Fruit fly (Drosophila melanogaster): ENCODE results near the gene Mtr3.

Mtr3 gene

DNA sequence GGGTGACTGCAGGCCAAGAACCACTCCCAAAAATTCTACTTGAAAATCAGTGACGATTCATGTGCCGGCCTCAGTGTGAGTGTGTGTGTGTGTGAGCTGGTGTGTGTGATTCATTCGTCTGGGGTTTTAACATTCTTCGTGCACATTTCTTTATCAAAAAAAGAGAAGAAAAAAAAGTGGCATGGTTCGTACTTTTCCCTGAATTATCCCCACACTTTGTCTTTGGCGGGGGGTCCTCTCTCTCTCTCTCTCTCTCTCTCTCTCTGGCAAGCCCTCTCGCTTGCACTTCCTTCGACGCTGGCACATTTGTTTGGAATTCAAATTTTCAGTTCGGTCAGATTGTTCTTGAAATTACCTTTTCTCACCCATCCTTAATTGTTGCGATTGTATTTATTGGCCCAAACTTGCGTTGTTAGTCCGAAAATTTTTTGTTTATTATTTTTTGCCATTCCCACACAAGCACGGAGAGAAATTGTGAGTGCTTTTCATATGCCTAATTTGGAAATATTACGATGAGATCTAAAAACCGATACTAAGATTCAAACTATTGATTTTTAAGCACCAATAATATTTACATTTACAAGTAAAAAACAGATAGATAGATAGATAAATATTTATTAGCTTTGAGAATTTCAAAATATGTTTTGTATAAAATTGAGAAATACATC, 15.7 kb upstream of the Mtr3 start:
- peak; percentile 35 for TF ChIP-seq topi (GFP tag; optimal IDR thresholded peaks at IDR 0.05)
- peak; percentile 58 for TF ChIP-seq esn (GFP tag; optimal IDR thresholded peaks at IDR 0.05)
- TF ChIP-seq Blimp-1 (GFP tag; optimal IDR thresholded peaks at IDR 0.05), result peak; percentile 33
- peak in 1 of 2 experiments; percentile 27 for TF ChIP-seq salr (GFP tag; optimal IDR thresholded peaks at IDR 0.05)
- no peak for TF ChIP-seq spab (GFP tag; optimal IDR thresholded peaks at IDR 0.05)
- no peak for TF ChIP-seq CG8319 (GFP tag; optimal IDR thresholded peaks at IDR 0.05)
- no peak for TF ChIP-seq achi (GFP tag; optimal IDR thresholded peaks at IDR 0.05)
- TF ChIP-seq CG7368 (GFP tag; optimal IDR thresholded peaks at IDR 0.05), result peak; percentile 17
- peak; percentile 3 for TF ChIP-seq net (GFP tag; optimal IDR thresholded peaks at IDR 0.05)
- peak; percentile 8 for TF ChIP-seq acj6 (GFP tag; optimal IDR thresholded peaks at IDR 0.05)
- peak; percentile 9 for TF ChIP-seq Eip75B (GFP tag; optimal IDR thresholded peaks at IDR 0.05)
- TF ChIP-seq Hr38 (GFP tag; optimal IDR thresholded peaks at IDR 0.05), result no peak
- no peak for TF ChIP-seq CG6792 (GFP tag; optimal IDR thresholded peaks at IDR 0.05)
- TF ChIP-seq lz (GFP tag; optimal IDR thresholded peaks at IDR 0.05), result peak; percentile 34
- no peak for TF ChIP-seq Ets21C (GFP tag; optimal IDR thresholded peaks at IDR 0.05)
- TF ChIP-seq CG31627 (GFP tag; optimal IDR thresholded peaks at IDR 0.05), result peak; percentile 30
- TF ChIP-seq CG15336 (GFP tag; IDR thresholded peaks at IDR 0.05), result 0 out of 2 replicates have a peak, but pooled peaks have one; percentile 10
- TF ChIP-seq Hr4 (GFP tag; optimal IDR thresholded peaks at IDR 0.05), result peak; percentile 60
- TF ChIP-seq Sox15 (GFP tag; optimal IDR thresholded peaks at IDR 0.05), result no peak
- peak; percentile 82 for TF ChIP-seq Eip78C (GFP tag)
- TF ChIP-seq Gug (GFP tag; IDR thresholded peaks at IDR 0.05), result no peak
- TF ChIP-seq Sox14 (GFP tag; optimal IDR thresholded peaks at IDR 0.05), result peak; percentile 33
- TF ChIP-seq fkh (GFP tag; optimal IDR thresholded peaks at IDR 0.05), result no peak
- TF ChIP-seq Smox (GFP tag; optimal IDR thresholded peaks at IDR 0.05), result peak; percentile 48
- no peak for TF ChIP-seq dac (GFP tag; optimal IDR thresholded peaks at IDR 0.05)
- peak; percentile 82 for TF ChIP-seq dsx (GFP tag; optimal IDR thresholded peaks at IDR 0.05; ENCODE audit: poor library complexity, severe bottlenecking)
- peak; percentile 30 for TF ChIP-seq CG6854 (GFP tag; optimal IDR thresholded peaks at IDR 0.05)
- TF ChIP-seq OdsH (GFP tag; optimal IDR thresholded peaks at IDR 0.05), result peak; percentile 36
- peak; percentile 33 for TF ChIP-seq Lpt (GFP tag; optimal IDR thresholded peaks at IDR 0.05)
- TF ChIP-seq cyc (GFP tag; optimal IDR thresholded peaks at IDR 0.05), result peak; percentile 5
- TF ChIP-seq ss (GFP tag; optimal IDR thresholded peaks at IDR 0.05), result peak; percentile 45 to 55
- no peak for TF ChIP-seq CG8119 (GFP tag; IDR thresholded peaks at IDR 0.05)
- TF ChIP-seq pdm3 (GFP tag; optimal IDR thresholded peaks at IDR 0.05), result peak; percentile 45
- TF ChIP-seq Sox102F (GFP tag; optimal IDR thresholded peaks at IDR 0.05), result no peak
- TF ChIP-seq CG10669 (GFP tag; optimal IDR thresholded peaks at IDR 0.05), result peak; percentile 11
- TF ChIP-seq CG1621 (tag; optimal IDR thresholded peaks at IDR 0.05), result no peak
- peak; percentile 30 for TF ChIP-seq Met (GFP tag; optimal IDR thresholded peaks at IDR 0.05)
- TF ChIP-seq CG11902 (GFP tag; optimal IDR thresholded peaks at IDR 0.05), result no peak
- no peak for TF ChIP-seq CG4318 (GFP tag; optimal IDR thresholded peaks at IDR 0.05)
- no peak for TF ChIP-seq CG11762 (GFP tag; optimal IDR thresholded peaks at IDR 0.05; ENCODE audit: insufficient read depth)
- TF ChIP-seq CG6808 (GFP tag; optimal IDR thresholded peaks at IDR 0.05), result no peak
- TF ChIP-seq CG32006 (GFP tag; optimal IDR thresholded peaks at IDR 0.05), result peak; percentile 16
- no peak for TF ChIP-seq CG11294 (GFP tag; IDR thresholded peaks at IDR 0.05)
- peak; percentile 73; the same call in 2 of the 3 replicates for TF ChIP-seq CG6163 (GFP tag; IDR thresholded peaks at IDR 0.05)
- TF ChIP-seq CG16779 (tag; optimal IDR thresholded peaks at IDR 0.05), result peak; percentile 32
- no peak for TF ChIP-seq CG3032 (tag; optimal IDR thresholded peaks at IDR 0.05)
- peak; percentile 20 for TF ChIP-seq CG3919 (GFP tag; optimal IDR thresholded peaks at IDR 0.05)
- peak; percentile 32 for TF ChIP-seq CG34406 (GFP tag; optimal IDR thresholded peaks at IDR 0.05)
- TF ChIP-seq fd85E (GFP tag; optimal IDR thresholded peaks at IDR 0.05), result no peak
- TF ChIP-seq vri (GFP tag; optimal IDR thresholded peaks at IDR 0.05), result peak; percentile 28
- no peak; the same call in 2 of the 3 replicates for TF ChIP-seq eg (GFP tag; IDR thresholded peaks at IDR 0.05)

Data from whole organism, prepupa.